Worm (Caenorhabditis elegans): ENCODE results near the gene kgb-1.
A peak's percentile ranks its signal among the peaks of the same experiment; 100 is the strongest.

kgb-1 gene

DNA sequence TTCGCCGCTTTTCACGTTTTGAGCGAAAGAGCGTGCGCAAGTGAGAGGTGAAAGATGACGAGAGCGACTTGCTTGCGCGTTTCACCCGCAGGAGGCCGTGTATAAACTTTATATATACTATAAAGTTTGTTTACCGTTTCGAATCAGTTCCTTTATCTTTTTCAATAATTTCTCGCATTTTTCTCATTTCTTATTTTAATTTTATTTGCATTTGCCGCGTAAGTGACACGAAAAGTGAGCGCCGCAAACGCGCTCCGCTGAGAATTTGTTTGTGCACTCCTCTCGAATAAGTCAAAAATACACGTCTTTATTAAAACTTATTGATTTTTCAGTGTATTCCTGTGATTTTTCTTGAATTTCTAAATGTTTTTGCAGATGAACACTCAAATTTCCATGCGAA, 33.8 kb upstream of the kgb-1 start, which contains the start of gene mrpl-55 (continued):
- TF ChIP-seq grh-1 (GFP tag; IDR thresholded peaks at IDR 0.05) (peak; percentile 76), elt-3 (tag; optimal IDR thresholded peaks at IDR 0.05) (peak in 4 of 6 experiments; percentile 19 to 98 (median 64)), efl-3 (GFP tag; optimal IDR thresholded peaks at IDR 0.05) (no peak), nhr-90 (tag; optimal IDR thresholded peaks at IDR 0.05; ENCODE audit: poor library complexity) (peak; percentile 91), zip-4 (GFP tag; optimal IDR thresholded peaks at IDR 0.05) (peak; percentile 66), lin-13 (GFP tag; optimal IDR thresholded peaks at IDR 0.05) (peak; percentile 88), blmp-1 (tag; optimal IDR thresholded peaks at IDR 0.05) (peak; percentile 75), sup-37 (GFP tag; optimal IDR thresholded peaks at IDR 0.05) (peak; percentile 17), irx-1 (tag; optimal IDR thresholded peaks at IDR 0.05) (peak; percentile 88), C04F5.9 (tag; optimal IDR thresholded peaks at IDR 0.05) (peak; percentile 82), fkh-8 (tag; optimal IDR thresholded peaks at IDR 0.05) (peak; percentile 92), ztf-4 (tag; optimal IDR thresholded peaks at IDR 0.05) (peak; percentile 82), ztf-11 (tag; optimal IDR thresholded peaks at IDR 0.05) (peak in 1 of 2 experiments; percentile 77), lin-15B (tag; optimal IDR thresholded peaks at IDR 0.05) (peak; percentile 92), lin-35 (GFP tag; optimal IDR thresholded peaks at IDR 0.05) (peak; percentile 95 to 98), sox-4 (tag; optimal IDR thresholded peaks at IDR 0.05) (peak; percentile 76), unc-30 (tag; optimal IDR thresholded peaks at IDR 0.05) (peak; percentile 43), nhr-12 (tag; optimal IDR thresholded peaks at IDR 0.05) (no peak), lin-14 (GFP tag; optimal IDR thresholded peaks at IDR 0.05) (peak; percentile 93), dpl-1 (GFP tag; optimal IDR thresholded peaks at IDR 0.05) (peak; percentile 94 to 97 (median 96)), ceh-8 (GFP tag; optimal IDR thresholded peaks at IDR 0.05) (peak; percentile 69), hlh-4 (tag; optimal IDR thresholded peaks at IDR 0.05) (no peak), mdl-1 (tag; optimal IDR thresholded peaks at IDR 0.05) (peak in 1 of 2 experiments; percentile 78), swsn-7 (tag; optimal IDR thresholded peaks at IDR 0.05) (peak; percentile 89), hpl-2 (GFP tag; optimal IDR thresholded peaks at IDR 0.05) (peak; percentile 61), snpc-4 (tag; optimal IDR thresholded peaks at IDR 0.05) (peak; percentile 79), fkh-4 (tag; optimal IDR thresholded peaks at IDR 0.05; ENCODE audit: borderline replicate concordance) (peak; percentile 57), unc-62 (GFP tag; optimal IDR thresholded peaks at IDR 0.05) (peak; percentile 9), pag-3 (tag; optimal IDR thresholded peaks at IDR 0.05; ENCODE audit: borderline replicate concordance, insufficient read depth) (no peak), egl-27 (tag; optimal IDR thresholded peaks at IDR 0.05) (peak; percentile 37), unc-130 (tag; optimal IDR thresholded peaks at IDR 0.05) (peak; percentile 97), tlp-1 (tag; optimal IDR thresholded peaks at IDR 0.05) (no peak), nhr-47 (tag; optimal IDR thresholded peaks at IDR 0.05) (peak; percentile 95), Y116A8C.19 (tag; optimal IDR thresholded peaks at IDR 0.05; ENCODE audit: borderline replicate concordance) (no peak), unc-98 (GFP tag; IDR thresholded peaks at IDR 0.05) (no peak), ama-1 (optimal IDR thresholded peaks at IDR 0.05) (no peak), mep-1 (tag; optimal IDR thresholded peaks at IDR 0.05) (peak; percentile 94), nhr-85 (tag) (peak; percentile 94), ceh-82 (tag; optimal IDR thresholded peaks at IDR 0.05) (peak; percentile 75 to 93 (median 77)), tbx-2 (tag; optimal IDR thresholded peaks at IDR 0.05) (peak; percentile 92), ces-1 (GFP tag; optimal IDR thresholded peaks at IDR 0.05) (no peak), skn-1 (tag; optimal IDR thresholded peaks at IDR 0.05) (peak; percentile 88), F16B12.6 (tag; optimal IDR thresholded peaks at IDR 0.05) (peak; percentile 73), alr-1 (tag; optimal IDR thresholded peaks at IDR 0.05; ENCODE audit: borderline replicate concordance) (no peak), xbp-1 (tag; optimal IDR thresholded peaks at IDR 0.05) (peak; percentile 95), zag-1 (tag; optimal IDR thresholded peaks at IDR 0.05) (no peak), nhr-237 (tag; optimal IDR thresholded peaks at IDR 0.05) (peak; percentile 80), nhr-28 (tag; optimal IDR thresholded peaks at IDR 0.05) (no peak), vab-15 (tag; optimal IDR thresholded peaks at IDR 0.05) (peak; percentile 64), fos-1 (tag; optimal IDR thresholded peaks at IDR 0.05) (peak; percentile 71), isw-1 (GFP tag; IDR thresholded peaks at IDR 0.05) (peak; percentile 86), lin-39 (tag; optimal IDR thresholded peaks at IDR 0.05) (peak; percentile 82), pqm-1 (tag; optimal IDR thresholded peaks at IDR 0.05) (no peak)
